Worm (Caenorhabditis elegans): Measurements from ENCODE around the gene F15B9.6.

- TF ChIP-seq nhr-90 (tag; optimal IDR thresholded peaks at IDR 0.05; ENCODE audit: poor library complexity) (no peak), zag-1 (tag; optimal IDR thresholded peaks at IDR 0.05) (no peak), swsn-7 (tag; optimal IDR thresholded peaks at IDR 0.05) (no peak), mep-1 (tag; optimal IDR thresholded peaks at IDR 0.05) (no peak), grh-1 (GFP tag; IDR thresholded peaks at IDR 0.05) (no peak), vab-15 (tag; optimal IDR thresholded peaks at IDR 0.05) (no peak), unc-30 (tag; optimal IDR thresholded peaks at IDR 0.05) (no peak), hlh-17 (GFP tag; optimal IDR thresholded peaks at IDR 0.05; ENCODE audit: borderline replicate concordance) (no peak), isw-1 (GFP tag; IDR thresholded peaks at IDR 0.05) (no peak), rnt-1 (tag; optimal IDR thresholded peaks at IDR 0.05) (no peak), unc-130 (tag; optimal IDR thresholded peaks at IDR 0.05) (no peak), efl-1 (optimal IDR thresholded peaks at IDR 0.05) (no peak), efl-1 (GFP tag; optimal IDR thresholded peaks at IDR 0.05 in 1 of 2) (no peak)
These were observed 5.1 kb upstream of the F15B9.6 start, which contains the start of gene F15B9.10 for ce11 chrV:13008825-13009224.
